Fruit fly (Drosophila melanogaster): ENCODE results near the gene Amt.

Gene Amt

dm6 chr3R:15275158-15275623, 26.3 kb upstream of the Amt start, which contains the start of the genes Cp190 and CG4338 (continued):
- TF ChIP-seq Fer2 (tag; optimal IDR thresholded peaks at IDR 0.05) (peak; percentile 99), CG10431 (GFP tag; optimal IDR thresholded peaks at IDR 0.05) (peak; percentile 96), her (GFP tag; optimal IDR thresholded peaks at IDR 0.05) (peak; percentile 52), ash1 (GFP tag; optimal IDR thresholded peaks at IDR 0.05) (peak; percentile 58), CG30431 (GFP tag; optimal IDR thresholded peaks at IDR 0.05) (peak; percentile 95), ase (GFP tag; IDR thresholded peaks at IDR 0.05) (peak; percentile 90), CG1792 (GFP tag; optimal IDR thresholded peaks at IDR 0.05) (peak; percentile 84), CG10274 (GFP tag; optimal IDR thresholded peaks at IDR 0.05) (peak; percentile 90), dpn (GFP tag; optimal IDR thresholded peaks at IDR 0.05) (peak; percentile 94 to 98), caup (GFP tag; optimal IDR thresholded peaks at IDR 0.05; ENCODE audit: severe bottlenecking) (peak; percentile 97), BEAF-32 (GFP tag; optimal IDR thresholded peaks at IDR 0.05) (peak; percentile 93), sr (GFP tag; IDR thresholded peaks at IDR 0.05) (peak; percentile 51; the same call in 1 of the 3 replicates), seq (GFP tag; IDR thresholded peaks at IDR 0.05) (peak; percentile 96), CG42726 (GFP tag; IDR thresholded peaks at IDR 0.05; ENCODE audit: partially characterized antibody) (peak; percentile 76), chn (GFP tag; optimal IDR thresholded peaks at IDR 0.05) (peak; percentile 95), CG12071 (GFP tag; optimal IDR thresholded peaks at IDR 0.05) (peak; percentile 93), CG18619 (GFP tag; optimal IDR thresholded peaks at IDR 0.05) (peak; percentile 98), NFAT (GFP tag; IDR thresholded peaks at IDR 0.05) (peak; percentile 89), CG17385 (GFP tag; optimal IDR thresholded peaks at IDR 0.05) (peak; percentile 97), Sry-β (GFP tag; optimal IDR thresholded peaks at IDR 0.05) (peak; percentile 75), CG1024 (GFP tag; IDR thresholded peaks at IDR 0.05) (peak; percentile 76), rib (GFP tag; IDR thresholded peaks at IDR 0.05) (peak; percentile 91), jing (GFP tag; optimal IDR thresholded peaks at IDR 0.05) (peak; percentile 92), Awh (GFP tag; IDR thresholded peaks at IDR 0.05) (peak; percentile 94), gcm2 (GFP tag; optimal IDR thresholded peaks at IDR 0.05) (peak; percentile 58), schlank (tag; optimal IDR thresholded peaks at IDR 0.05) (peak; percentile 93), stwl (tag; optimal IDR thresholded peaks at IDR 0.05) (peak; percentile 87), CG8290 (GFP tag; optimal IDR thresholded peaks at IDR 0.05) (peak; percentile 96), CG8290 (tag; optimal IDR thresholded peaks at IDR 0.05) (peak; percentile 90), D19B (GFP tag; optimal IDR thresholded peaks at IDR 0.05) (peak; percentile 94), kay (GFP tag; optimal IDR thresholded peaks at IDR 0.05) (peak; percentile 95), sisA (GFP tag; IDR thresholded peaks at IDR 0.05) (peak; percentile 96), toy (GFP tag; IDR thresholded peaks at IDR 0.05) (peak; percentile 89), Sox100B (GFP tag; optimal IDR thresholded peaks at IDR 0.05) (peak; percentile 98), HLHmδ (GFP tag; optimal IDR thresholded peaks at IDR 0.05) (peak; percentile 3), CG4820 (GFP tag; optimal IDR thresholded peaks at IDR 0.05) (peak; percentile 96), CG9817 (tag; optimal IDR thresholded peaks at IDR 0.05) (peak; percentile 99), CG1647 (GFP tag; optimal IDR thresholded peaks at IDR 0.05) (peak; percentile 91), NK7.1 (GFP tag; optimal IDR thresholded peaks at IDR 0.05) (peak; percentile 86), CG6765 (GFP tag; optimal IDR thresholded peaks at IDR 0.05) (peak; percentile 96), lola (GFP tag; optimal IDR thresholded peaks at IDR 0.05) (peak in 1 of 3 experiments; percentile 99), CG2678 (tag; optimal IDR thresholded peaks at IDR 0.05) (peak; percentile 99), CG9609 (GFP tag; optimal IDR thresholded peaks at IDR 0.05) (peak; percentile 89), CG18599 (GFP tag; optimal IDR thresholded peaks at IDR 0.05) (peak; percentile 98), CG32767 (GFP tag; IDR thresholded peaks at IDR 0.05) (peak; percentile 96), Pdp1 (GFP tag; optimal IDR thresholded peaks at IDR 0.05) (peak; percentile 94 to 95), gsb (GFP tag; IDR thresholded peaks at IDR 0.05) (peak; percentile 92)

Measured in whole organism, embryonic.